Worm (Caenorhabditis elegans) whole organism, L4/young adult: ENCODE measurements around the gene M03C11.1.

ENCODE experiments used
- W03F9.2 ChIP-seq: fragments of 150-350 bp; optimal IDR thresholded peaks from 2 replicates; lab custom pipeline; 2014; ENCODE audit warnings: missing biosample characterization, missing genetic modification characterization
- him-1 ChIP-seq: sonication (generic microtip); optimal IDR thresholded peaks from 2 replicates; lab custom pipeline; 2016; ENCODE audit warnings: missing genotype, missing genetic modification reagents, missing genetic modification characterization, missing compliant biosample characterization

- TF ChIP-seq W03F9.2: no peak
- no peak for TF ChIP-seq him-1 (tag; lab: Kevin White, UChicago)
These were observed 33.0 kb downstream of the M03C11.1 start for ce11 chrIII:10362920-10363319.
